Worm (Caenorhabditis elegans) whole organism, L1 larva: Measurements from ENCODE around the gene syx-2.

Source experiments
- C04F5.9 ChIP-seq: sonication (generic microtip); optimal IDR thresholded peaks from 2 replicates; lab custom pipeline; 2016; ENCODE audit warnings: missing genetic modification characterization, missing compliant biosample characterization
- C16A3.4 ChIP-seq: fragments of 150-350 bp; optimal IDR thresholded peaks from 2 replicates; lab custom pipeline; 2014; ENCODE audit warnings: missing biosample characterization, missing genetic modification characterization
- C34B4.2 ChIP-seq: sonication (generic microtip); optimal IDR thresholded peaks from 2 replicates; lab custom pipeline; 2017; ENCODE audit warnings: mild to moderate bottlenecking, missing genetic modification characterization, missing compliant biosample characterization
- F16B12.6 ChIP-seq: fragments of 150-350 bp; optimal IDR thresholded peaks from 2 replicates; lab custom pipeline; 2014; ENCODE audit warnings: missing biosample characterization, missing genetic modification characterization
- aha-1 ChIP-seq: fragments of 150-350 bp; optimal IDR thresholded peaks from 2 replicates; lab custom pipeline; 2014; ENCODE audit warnings: missing biosample characterization, missing genetic modification characterization
- aly-2 ChIP-seq: fragments of 150-350 bp; optimal IDR thresholded peaks from 2 replicates; lab custom pipeline; 2014; ENCODE audit warnings: missing biosample characterization, missing genetic modification characterization
- ama-1 ChIP-seq: fragments of 150-350 bp; optimal IDR thresholded peaks from 2 replicates; lab custom pipeline; 2014
- ceh-63 ChIP-seq: fragments of 200-800 bp; sonication (Bioruptor generic); optimal IDR thresholded peaks from 2 replicates; lab custom pipeline; 2018; ENCODE audit warnings: mild to moderate bottlenecking, missing genetic modification characterization, missing compliant biosample characterization
- ceh-8 ChIP-seq: fragments of 200-800 bp; sonication (Bioruptor generic); optimal IDR thresholded peaks from 2 replicates; lab custom pipeline; 2018; ENCODE audit warnings: mild to moderate bottlenecking, missing genetic modification characterization, moderate library complexity, missing compliant biosample characterization
- ceh-88 ChIP-seq: fragments of 200-800 bp; sonication (Bioruptor generic); IDR thresholded peaks from 2 replicates; pipeline ENCODE4 v1.3.6; 2022; ENCODE audit warnings: missing genetic modification characterization, missing compliant biosample characterization
- ceh-90 ChIP-seq: sonication (generic microtip); optimal IDR thresholded peaks from 2 replicates; lab custom pipeline; 2016; ENCODE audit warnings: missing genetic modification characterization, missing compliant biosample characterization
- elt-2 ChIP-seq: sonication (generic microtip); optimal IDR thresholded peaks from 2 replicates; lab custom pipeline; 2016; ENCODE audit warnings: missing genetic modification characterization, mild to moderate bottlenecking, inconsistent platforms, missing compliant biosample characterization, missing genetic modification reagents
- elt-3 ChIP-seq, 6 experiments: fragments of 150-350 bp in 1 of 6; sonication (generic microtip); optimal IDR thresholded peaks; 2 replicates each; lab custom pipeline; 2017 to 2018; ENCODE audit warnings: missing biosample characterization in 6 of 6, missing genetic modification characterization in 6 of 6, inconsistent platforms in 1 of 6
- ets-5 ChIP-seq: fragments of 200-800 bp; sonication (Bioruptor generic); IDR thresholded peaks from 2 replicates; pipeline ENCODE4 v1.3.6; 2022; ENCODE audit warnings: missing genetic modification characterization, missing compliant biosample characterization
- fkh-10 ChIP-seq: sonication (generic microtip); optimal IDR thresholded peaks from 2 replicates; lab custom pipeline; 2017; ENCODE audit warnings: missing biosample characterization, missing genetic modification reagents, missing genetic modification characterization
- fkh-4 ChIP-seq: sonication (generic microtip); optimal IDR thresholded peaks from 2 replicates; lab custom pipeline; 2016; ENCODE audit warnings: missing compliant biosample characterization, missing genetic modification characterization, borderline replicate concordance
- fkh-8 ChIP-seq: sonication (generic microtip); optimal IDR thresholded peaks from 2 replicates; lab custom pipeline; 2016; ENCODE audit warnings: mild to moderate bottlenecking, missing genetic modification characterization, missing compliant biosample characterization
- grh-1 ChIP-seq: fragments of 200-800 bp; sonication (Bioruptor generic); IDR thresholded peaks from 2 replicates; pipeline ENCODE4 v1.3.6; 2022; ENCODE audit warnings: missing genetic modification reagents, missing genetic modification characterization, missing compliant biosample characterization
- hlh-17 ChIP-seq: fragments of 200-800 bp; sonication (Bioruptor generic); optimal IDR thresholded peaks from 2 replicates; lab custom pipeline; 2018; ENCODE audit warnings: missing genetic modification characterization, mild to moderate bottlenecking, missing compliant biosample characterization, moderate library complexity, borderline replicate concordance
- hpl-2 ChIP-seq: fragments of 150-350 bp; optimal IDR thresholded peaks from 2 replicates; lab custom pipeline; 2014; ENCODE audit warnings: missing biosample characterization, missing genetic modification reagents, missing genetic modification characterization
- irx-1 ChIP-seq: sonication (generic microtip); optimal IDR thresholded peaks from 2 replicates; lab custom pipeline; 2016; ENCODE audit warnings: missing genetic modification characterization, missing compliant biosample characterization
- isw-1 ChIP-seq: fragments of 200-800 bp; sonication (Bioruptor generic); IDR thresholded peaks from 2 replicates; pipeline ENCODE4 v1.3.6; 2022; ENCODE audit warnings: missing genetic modification characterization, missing compliant biosample characterization
- lin-14 ChIP-seq: fragments of 200-800 bp; sonication (Bioruptor generic); optimal IDR thresholded peaks from 2 replicates; lab custom pipeline; 2018; ENCODE audit warnings: mild to moderate bottlenecking, missing genetic modification characterization, moderate library complexity, missing compliant biosample characterization
- lin-15B ChIP-seq: fragments of 150-350 bp; sonication (generic microtip); optimal IDR thresholded peaks from 3 replicates; lab custom pipeline; 2014; ENCODE audit warnings: missing biosample characterization, missing genetic modification characterization
- lsy-2 ChIP-seq, 2 experiments: fragments of 150-350 bp; optimal IDR thresholded peaks; 2 replicates each; lab custom pipeline; 2014; ENCODE audit warnings: missing biosample characterization in 2 of 2, missing genetic modification characterization in 2 of 2
- mab-9 ChIP-seq: fragments of 200-800 bp; sonication (Bioruptor generic); IDR thresholded peaks from 2 replicates; pipeline ENCODE4 v1.3.6; 2022; ENCODE audit warnings: missing genetic modification reagents, missing genetic modification characterization, missing compliant biosample characterization
- mdl-1 ChIP-seq, 2 experiments: fragments of 150-350 bp; optimal IDR thresholded peaks; 2 replicates each; lab custom pipeline; 2014 to 2017; ENCODE audit warnings: missing biosample characterization in 2 of 2, missing genetic modification characterization in 2 of 2, inconsistent platforms in 1 of 2
- nhr-11 ChIP-seq: fragments of 150-350 bp; optimal IDR thresholded peaks from 2 replicates; lab custom pipeline; 2014; ENCODE audit warnings: missing biosample characterization, missing genetic modification characterization
- nhr-12 ChIP-seq: sonication (generic microtip); optimal IDR thresholded peaks from 2 replicates; lab custom pipeline; 2017; ENCODE audit warnings: missing biosample characterization, missing genetic modification characterization
- nhr-19 ChIP-seq: fragments of 200-800 bp; sonication (Bioruptor generic); conservative IDR thresholded peaks from 2 replicates; pipeline ENCODE4 v1.3.6; 2022; ENCODE audit warnings: missing genetic modification characterization, missing compliant biosample characterization
- nhr-20 ChIP-seq: sonication (generic microtip); optimal IDR thresholded peaks from 2 replicates; lab custom pipeline; 2016; ENCODE audit warnings: mild to moderate bottlenecking, missing genetic modification characterization, missing compliant biosample characterization
- nhr-28 ChIP-seq: fragments of 150-350 bp; optimal IDR thresholded peaks from 2 replicates; lab custom pipeline; 2014; ENCODE audit warnings: missing biosample characterization, missing genetic modification characterization
- nhr-71 ChIP-seq: sonication (generic microtip); optimal IDR thresholded peaks from 2 replicates; lab custom pipeline; 2016; ENCODE audit warnings: mild to moderate bottlenecking, missing genetic modification characterization, moderate library complexity, missing compliant biosample characterization
- nhr-76 ChIP-seq: sonication (generic microtip); optimal IDR thresholded peaks from 2 replicates; lab custom pipeline; 2017; ENCODE audit warnings: missing biosample characterization, missing genetic modification characterization
- nhr-77 ChIP-seq: fragments of 150-350 bp; optimal IDR thresholded peaks from 2 replicates; lab custom pipeline; 2014; ENCODE audit warnings: missing biosample characterization, missing genetic modification characterization
- nhr-84 ChIP-seq: sonication (generic microtip); optimal IDR thresholded peaks from 2 replicates; lab custom pipeline; 2017; ENCODE audit warnings: missing biosample characterization, missing genetic modification characterization
- nhr-90 ChIP-seq: sonication (generic microtip); optimal IDR thresholded peaks from 2 replicates; lab custom pipeline; 2016; ENCODE audit warnings: mild to moderate bottlenecking, missing genetic modification characterization, missing compliant biosample characterization; ENCODE audit not compliant: poor library complexity
- pax-3 ChIP-seq: fragments of 200-800 bp; sonication (Bioruptor generic); optimal IDR thresholded peaks from 2 replicates; lab custom pipeline; 2018; ENCODE audit warnings: mild to moderate bottlenecking, missing genetic modification characterization, moderate library complexity, missing compliant biosample characterization
- pqm-1 ChIP-seq: sonication (generic microtip); optimal IDR thresholded peaks from 3 replicates; lab custom pipeline; 2017; ENCODE audit warnings: missing biosample characterization, missing genetic modification characterization
- skn-1 ChIP-seq: fragments of 150-350 bp; optimal IDR thresholded peaks from 2 replicates; lab custom pipeline; 2014; ENCODE audit warnings: missing biosample characterization, missing genetic modification characterization
- snpc-4 ChIP-seq: fragments of 150-350 bp; optimal IDR thresholded peaks from 2 replicates; lab custom pipeline; 2014; ENCODE audit warnings: missing biosample characterization, missing genetic modification characterization
- snu-23 ChIP-seq: sonication (generic microtip); optimal IDR thresholded peaks from 2 replicates; lab custom pipeline; 2016; ENCODE audit warnings: missing genetic modification characterization, missing compliant biosample characterization
- sptf-1 ChIP-seq: fragments of 150-350 bp; optimal IDR thresholded peaks from 2 replicates; lab custom pipeline; 2014; ENCODE audit warnings: missing biosample characterization, missing genetic modification characterization
- swsn-7 ChIP-seq: sonication (generic microtip); optimal IDR thresholded peaks from 2 replicates; lab custom pipeline; 2016; ENCODE audit warnings: missing genetic modification characterization, missing compliant biosample characterization
- tbx-2 ChIP-seq: sonication (generic microtip); optimal IDR thresholded peaks from 2 replicates; lab custom pipeline; 2016; ENCODE audit warnings: missing genetic modification characterization, missing compliant biosample characterization
- tlp-1 ChIP-seq: fragments of 150-350 bp; optimal IDR thresholded peaks from 2 replicates; lab custom pipeline; 2014; ENCODE audit warnings: missing biosample characterization, missing genetic modification characterization
- unc-130 ChIP-seq: fragments of 150-350 bp; optimal IDR thresholded peaks from 2 replicates; lab custom pipeline; 2017; ENCODE audit warnings: missing biosample characterization, missing genetic modification characterization, inconsistent platforms
- unc-86 ChIP-seq: sonication (generic microtip); optimal IDR thresholded peaks from 2 replicates; lab custom pipeline; 2016; ENCODE audit warnings: missing genetic modification characterization, missing compliant biosample characterization
- unc-98 ChIP-seq: fragments of 200-800 bp; sonication (Bioruptor generic); IDR thresholded peaks from 2 replicates; pipeline ENCODE4 v1.3.6; 2022; ENCODE audit warnings: missing genetic modification characterization, missing compliant biosample characterization
- xbp-1 ChIP-seq: sonication (generic microtip); optimal IDR thresholded peaks from 2 replicates; lab custom pipeline; 2016; ENCODE audit warnings: missing genetic modification characterization, missing compliant biosample characterization
- zag-1 ChIP-seq: fragments of 150-350 bp; optimal IDR thresholded peaks from 2 replicates; lab custom pipeline; 2014; ENCODE audit warnings: missing biosample characterization, missing genetic modification characterization
- zip-4 ChIP-seq: fragments of 200-800 bp; sonication (Bioruptor generic); optimal IDR thresholded peaks from 2 replicates; lab custom pipeline; 2018; ENCODE audit warnings: mild to moderate bottlenecking, missing genetic modification characterization, moderate library complexity, missing compliant biosample characterization
- ztf-11 ChIP-seq, 2 experiments: sonication (generic microtip); optimal IDR thresholded peaks; 2 replicates each; lab custom pipeline; 2016 to 2017; ENCODE audit warnings: missing genetic modification characterization in 2 of 2, missing biosample characterization in 1 of 2, missing compliant biosample characterization in 1 of 2

The syx-2 gene

DNA sequence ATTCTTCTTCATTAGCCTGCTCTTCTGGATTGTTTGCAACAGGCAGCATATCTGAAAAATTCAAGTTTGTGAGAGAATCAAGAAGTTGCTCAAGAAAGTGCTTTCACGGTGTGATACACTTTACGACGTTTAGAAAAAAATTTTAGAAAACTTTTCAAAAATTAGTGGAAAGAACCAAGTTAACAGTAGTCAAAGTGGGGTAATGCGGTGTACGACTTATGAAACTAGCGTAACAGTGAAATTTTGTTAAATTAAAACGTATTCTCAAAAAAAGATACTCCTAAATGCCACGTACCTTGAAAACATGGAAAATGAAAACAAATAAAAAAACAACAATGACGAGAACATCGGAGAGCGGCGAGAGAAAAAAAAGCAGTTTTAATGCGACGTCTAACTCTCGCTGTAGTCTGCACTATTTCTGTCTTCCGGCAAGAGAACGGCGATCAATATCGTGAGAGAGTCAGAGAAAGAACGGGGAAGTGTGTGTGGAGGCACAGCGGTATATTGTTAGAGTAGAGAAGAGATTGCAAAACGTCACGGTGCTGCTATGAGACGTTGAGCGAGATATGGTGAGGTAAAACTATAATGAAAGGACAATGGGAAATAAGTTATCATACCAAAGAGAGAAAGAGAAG, 42.7 kb upstream of the syx-2 start, which contains the start of gene ekl-5 (continued):
- TF ChIP-seq ceh-63 (GFP tag; lab: Kevin White, UChicago) (no peak), fkh-8 (tag; lab: Kevin White, UChicago) (peak; percentile 9), tlp-1 (tag; lab: Kevin White, UChicago) (no peak), ztf-11 (tag; optimal IDR thresholded peaks at IDR 0.05; lab: Kevin White, UChicago) (no peak), nhr-19 (GFP tag; lab: Robert Waterston, UW) (no peak), ets-5 (GFP tag; lab: Robert Waterston, UW) (no peak), ceh-90 (no peak), nhr-84 (tag; lab: Kevin White, UChicago) (no peak), zip-4 (no peak), aha-1 (no peak), xbp-1 (peak; percentile 39), nhr-11 (tag; lab: Kevin White, UChicago) (no peak), tbx-2 (peak; percentile 43), ceh-88 (no peak), nhr-71 (tag; lab: Kevin White, UChicago) (peak; percentile 66), C34B4.2 (tag; lab: Kevin White, UChicago) (no peak), nhr-90 (tag; lab: Kevin White, UChicago) (no peak), skn-1 (peak; percentile 52), F16B12.6 (tag; lab: Kevin White, UChicago) (no peak), isw-1 (GFP tag; lab: Robert Waterston, UW) (no peak), grh-1 (GFP tag; lab: Robert Waterston, UW) (no peak), pax-3 (tag; lab: Kevin White, UChicago) (no peak), lsy-2 (tag; optimal IDR thresholded peaks at IDR 0.05; lab: Kevin White, UChicago) (peak in 1 of 2 experiments; percentile 55), C04F5.9 (tag; lab: Kevin White, UChicago) (no peak), mdl-1 (tag; optimal IDR thresholded peaks at IDR 0.05; lab: Kevin White, UChicago) (peak in 1 of 2 experiments; percentile 43), sptf-1 (no peak), nhr-28 (no peak), aly-2 (tag; lab: Kevin White, UChicago) (no peak), C16A3.4 (tag; lab: Kevin White, UChicago) (no peak), mab-9 (GFP tag; lab: Robert Waterston, UW) (no peak), snu-23 (GFP tag; lab: Kevin White, UChicago) (peak; percentile 74), irx-1 (tag; lab: Kevin White, UChicago) (no peak), swsn-7 (tag; lab: Kevin White, UChicago) (peak; percentile 47), unc-130 (tag; lab: Kevin White, UChicago) (no peak), nhr-77 (tag; lab: Kevin White, UChicago) (no peak), ceh-8 (no peak), elt-3 (tag; optimal IDR thresholded peaks at IDR 0.05; lab: Kevin White, UChicago) (peak in 3 of 6 experiments; percentile 24 to 99 (median 84)), elt-2 (no peak), hpl-2 (GFP tag; lab: Kevin White, UChicago) (no peak), lin-15B (no peak), hlh-17 (GFP tag; lab: Kevin White, UChicago) (no peak), unc-98 (no peak), nhr-12 (tag; lab: Kevin White, UChicago) (no peak), nhr-76 (tag; lab: Kevin White, UChicago) (no peak), unc-86 (tag; lab: Kevin White, UChicago) (no peak), pqm-1 (tag; lab: Kevin White, UChicago) (no peak), lin-14 (GFP tag; lab: Kevin White, UChicago) (peak; percentile 98), snpc-4 (tag; lab: Kevin White, UChicago) (no peak), fkh-10 (no peak), zag-1 (tag; lab: Kevin White, UChicago) (no peak), fkh-4 (no peak), nhr-20 (tag; lab: Kevin White, UChicago) (peak; percentile 59), ama-1 (lab: Kevin White, UChicago) (no peak)
